Worm (Caenorhabditis elegans) whole organism, young adult: ENCODE measurements around the gene ecps-1.

Experiments used
- B0035.1 ChIP-seq: sonication (generic microtip); optimal IDR thresholded peaks from 2 replicates; lab custom pipeline; 2016; ENCODE audit warnings: missing genetic modification characterization, mild to moderate bottlenecking, missing compliant biosample characterization, missing genotype, missing genetic modification reagents
- F10E7.11 ChIP-seq: sonication (generic microtip); optimal IDR thresholded peaks from 2 replicates; lab custom pipeline; 2017; ENCODE audit warnings: mild to moderate bottlenecking, missing genetic modification characterization, moderate library complexity, missing compliant biosample characterization
- F39B2.1 ChIP-seq: fragments of 200-800 bp; sonication (Bioruptor generic); IDR thresholded peaks from 2 replicates; pipeline ENCODE4 v1.3.6; 2022; ENCODE audit warnings: missing genetic modification reagents, missing genetic modification characterization, missing compliant biosample characterization
- K11D2.4 ChIP-seq: fragments of 200-800 bp; sonication (Bioruptor generic); IDR thresholded peaks from 2 replicates; pipeline ENCODE4 v1.3.6; 2022; ENCODE audit warnings: missing genetic modification reagents, missing genetic modification characterization, missing compliant biosample characterization
- ZK185.1 ChIP-seq: sonication (generic microtip); optimal IDR thresholded peaks from 2 replicates; lab custom pipeline; 2016; ENCODE audit warnings: mild to moderate bottlenecking, missing genetic modification characterization, missing compliant biosample characterization; ENCODE audit not compliant: poor library complexity, severe bottlenecking
- aptf-2 ChIP-seq: fragments of 200-800 bp; sonication (Bioruptor generic); conservative IDR thresholded peaks from 2 replicates; pipeline ENCODE4 v1.3.6; 2022; ENCODE audit warnings: missing genetic modification reagents, missing genetic modification characterization, missing compliant biosample characterization
- lin-40 ChIP-seq: sonication (generic microtip); optimal IDR thresholded peaks from 2 replicates; lab custom pipeline; 2016; ENCODE audit warnings: missing genetic modification characterization, mild to moderate bottlenecking, missing compliant biosample characterization, missing genotype, missing genetic modification reagents
- lin-54 ChIP-seq: fragments of 200-800 bp; sonication (Bioruptor generic); optimal IDR thresholded peaks from 2 replicates; lab custom pipeline; 2018; ENCODE audit warnings: mild to moderate bottlenecking, missing genetic modification characterization, missing compliant biosample characterization
- pbrm-1 ChIP-seq: fragments of 200-800 bp; sonication (Bioruptor generic); IDR thresholded peaks from 2 replicates; pipeline ENCODE4 v1.3.6; 2022; ENCODE audit warnings: missing genetic modification reagents, missing genetic modification characterization, missing compliant biosample characterization
- pha-4 ChIP-seq: fragments of 150-350 bp; sonication (generic microtip); optimal IDR thresholded peaks from 2 replicates; lab custom pipeline; 2014; ENCODE audit warnings: missing biosample characterization, missing genetic modification reagents, missing genetic modification characterization
- snpc-4 ChIP-seq, 5 experiments: fragments of 150-350 bp in 1 of 5; sonication (generic microtip) in 4 of 5; optimal IDR thresholded peaks; 2 replicates each; lab custom pipeline; 2014 to 2018; ENCODE audit warnings: missing genetic modification characterization in 5 of 5, missing biosample characterization in 3 of 5, antibody characterized with exemption in 2 of 5, mild to moderate bottlenecking in 2 of 5, missing compliant biosample characterization in 2 of 5, missing genotype in 2 of 5, moderate library complexity in 2 of 5, missing genetic modification reagents in 1 of 5
- unc-62 ChIP-seq: fragments of 150-350 bp; optimal IDR thresholded peaks from 2 replicates; lab custom pipeline; 2014; ENCODE audit warnings: missing biosample characterization, missing genetic modification reagents, missing genetic modification characterization
- zfh-2 ChIP-seq: fragments of 200-800 bp; sonication (Bioruptor generic); conservative IDR thresholded peaks from 2 replicates; pipeline ENCODE4 v1.3.6; 2022; ENCODE audit warnings: missing genetic modification reagents, missing genetic modification characterization, missing compliant biosample characterization

- TF ChIP-seq lin-40 (tag; lab: Kevin White, UChicago) = no peak
- TF ChIP-seq unc-62 (GFP tag; lab: Kevin White, UChicago) = no peak
- no peak for TF ChIP-seq snpc-4 (GFP tag; optimal IDR thresholded peaks at IDR 0.05; lab: Kevin White, UChicago)
- no peak for TF ChIP-seq snpc-4 (tag; optimal IDR thresholded peaks at IDR 0.05; lab: Kevin White, UChicago)
- TF ChIP-seq F39B2.1 (GFP tag; lab: Robert Waterston, UW) = no peak
- no peak for TF ChIP-seq aptf-2 (GFP tag; lab: Robert Waterston, UW)
- TF ChIP-seq pbrm-1 (GFP tag; lab: Robert Waterston, UW) = no peak
- no peak for TF ChIP-seq B0035.1
- no peak for TF ChIP-seq ZK185.1
- TF ChIP-seq K11D2.4 (GFP tag; lab: Robert Waterston, UW) = no peak
- TF ChIP-seq pha-4 (tag; lab: Kevin White, UChicago) = no peak
- no peak for TF ChIP-seq lin-54
- TF ChIP-seq F10E7.11 (tag; lab: Kevin White, UChicago) = no peak
- TF ChIP-seq zfh-2 = no peak
These were observed 43.4 kb upstream of the ecps-1 start, which contains the start of gene rab-33 for ce11 chrIII:10503753-10504152.
